Worm (Caenorhabditis elegans): ENCODE measurements around the gene tps-1.

tps-1 gene

DNA sequence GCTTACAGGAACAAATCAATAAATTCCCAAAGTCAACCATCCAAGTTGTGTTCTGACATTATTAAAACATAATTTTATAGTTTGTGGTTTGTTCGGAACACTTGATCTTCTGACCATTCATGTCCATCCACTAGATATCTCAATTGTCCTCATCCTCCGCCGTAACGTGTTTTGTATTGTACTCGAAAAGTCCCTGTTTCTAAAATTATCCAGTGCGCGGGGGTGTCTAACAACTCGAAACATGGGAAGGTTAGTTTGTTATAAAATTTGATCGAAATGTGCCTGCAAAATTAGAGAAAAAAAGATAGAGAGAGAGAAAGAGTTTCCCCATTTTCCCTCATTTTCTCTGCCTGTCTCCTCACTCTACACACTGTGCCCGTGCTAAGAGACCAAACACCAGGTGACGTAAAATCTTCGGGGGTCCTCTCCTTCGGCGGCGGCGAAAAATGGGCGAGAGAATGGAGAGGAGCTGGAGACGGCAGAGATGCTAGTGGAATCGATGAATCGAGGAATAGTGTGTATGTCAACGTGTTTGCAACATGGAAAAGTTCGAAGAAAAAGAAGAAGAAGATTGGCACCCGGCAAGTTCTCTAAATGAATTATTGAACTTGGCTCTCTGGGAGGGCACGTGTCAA, 31.3 kb upstream of the tps-1 start:
- TF ChIP-seq W03F9.2 (tag; optimal IDR thresholded peaks at IDR 0.05) = no peak
- TF ChIP-seq him-1 (tag; optimal IDR thresholded peaks at IDR 0.05) = peak; percentile 27

- no peak for TF ChIP-seq dao-5 (tag; optimal IDR thresholded peaks at IDR 0.05)
- TF ChIP-seq W03F9.2 (tag; optimal IDR thresholded peaks at IDR 0.05) = no peak
Measured at ce11 chrX:17504447-17504846, 30.1 kb upstream of the tps-1 start.

ce11 chrX:17502246-17502645, 27.9 kb upstream of the tps-1 start:
- TF ChIP-seq W03F9.2 (tag; optimal IDR thresholded peaks at IDR 0.05) (no peak), dao-5 (tag; optimal IDR thresholded peaks at IDR 0.05) (no peak), him-1 (tag; optimal IDR thresholded peaks at IDR 0.05) (no peak)

DNA sequence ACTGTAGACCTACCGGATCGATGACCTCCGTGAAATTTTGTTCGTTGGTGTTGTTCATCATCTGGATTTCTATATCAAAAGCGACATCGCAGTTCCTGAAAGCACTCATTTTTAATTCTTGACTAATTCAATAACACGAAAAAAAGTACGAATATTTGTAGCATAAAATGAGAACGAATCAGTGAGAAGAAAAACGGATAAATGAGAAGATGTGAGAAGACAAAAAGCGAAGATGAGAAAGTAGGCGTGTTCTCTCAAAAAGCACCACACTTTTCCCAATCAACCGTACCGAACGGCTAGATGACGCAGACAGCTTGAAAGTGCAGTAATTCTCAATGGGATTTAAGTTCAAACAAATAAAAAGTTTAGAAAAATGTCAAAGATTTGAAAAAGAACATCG, 12.4 kb upstream of the tps-1 start, which contains the start of gene npr-24:
Gene npr-24, minus strand, starts transcription at position 101 of the 400 bp plus-strand sequence.
- no peak for TF ChIP-seq him-1 (tag; optimal IDR thresholded peaks at IDR 0.05)
- no peak for TF ChIP-seq dao-5 (tag; optimal IDR thresholded peaks at IDR 0.05)
- no peak for TF ChIP-seq W03F9.2 (tag; optimal IDR thresholded peaks at IDR 0.05)

DNA sequence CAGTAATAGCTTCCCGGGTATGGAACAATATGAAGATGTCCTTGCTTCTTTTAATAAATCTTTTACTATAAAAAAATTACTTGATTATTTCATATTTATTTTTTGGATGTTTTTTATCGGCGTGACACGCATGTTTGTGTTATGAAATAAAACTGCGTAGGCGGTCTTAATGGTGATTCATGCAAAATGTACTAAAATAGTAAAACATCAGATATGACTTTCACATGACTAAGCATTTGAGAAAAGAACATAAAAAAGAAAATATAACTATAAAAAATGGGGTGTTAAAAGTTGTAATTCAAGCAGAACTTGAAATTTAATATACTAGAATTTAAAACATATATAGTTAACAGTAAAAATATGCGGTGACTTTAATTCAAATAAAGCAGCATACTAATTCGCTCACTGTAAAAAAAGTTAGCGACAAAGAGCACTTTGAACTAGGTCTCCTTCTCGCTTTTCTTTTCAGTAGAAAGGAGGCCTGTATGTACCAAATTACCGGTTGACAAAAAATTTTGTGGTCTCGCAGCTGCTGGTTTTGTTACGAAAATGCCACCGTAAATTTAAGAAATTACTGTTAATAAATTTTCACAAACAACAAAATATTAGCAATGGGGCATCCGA, 7.7 kb upstream of the tps-1 start:
- TF ChIP-seq W03F9.2 (tag; optimal IDR thresholded peaks at IDR 0.05) (no peak), dao-5 (tag; optimal IDR thresholded peaks at IDR 0.05) (no peak), him-1 (tag; optimal IDR thresholded peaks at IDR 0.05) (no peak)

- no peak for TF ChIP-seq dao-5 (tag; optimal IDR thresholded peaks at IDR 0.05)
- peak; percentile 96 for TF ChIP-seq him-1 (tag; optimal IDR thresholded peaks at IDR 0.05)
Measured at ce11 chrX:17479694-17480574, 5.6 kb upstream of the tps-1 start.

- TF ChIP-seq W03F9.2 (tag; optimal IDR thresholded peaks at IDR 0.05) (no peak), him-1 (tag; optimal IDR thresholded peaks at IDR 0.05) (no peak), dao-5 (tag; optimal IDR thresholded peaks at IDR 0.05) (no peak)
Measured at ce11 chrX:17478677-17479076, 4.3 kb upstream of the tps-1 start.

ce11 chrX:17475974-17476373, 1.6 kb upstream of the tps-1 start:
- TF ChIP-seq dao-5 (tag; optimal IDR thresholded peaks at IDR 0.05) = no peak
- no peak for TF ChIP-seq W03F9.2 (tag; optimal IDR thresholded peaks at IDR 0.05)
- no peak for TF ChIP-seq him-1 (tag; optimal IDR thresholded peaks at IDR 0.05)

- TF ChIP-seq him-1 (tag; optimal IDR thresholded peaks at IDR 0.05) = no peak
- no peak for TF ChIP-seq W03F9.2 (tag; optimal IDR thresholded peaks at IDR 0.05)
- TF ChIP-seq dao-5 (tag; optimal IDR thresholded peaks at IDR 0.05) = no peak
Measured at ce11 chrX:17472917-17473316, 1.4 kb downstream of the tps-1 start.

DNA sequence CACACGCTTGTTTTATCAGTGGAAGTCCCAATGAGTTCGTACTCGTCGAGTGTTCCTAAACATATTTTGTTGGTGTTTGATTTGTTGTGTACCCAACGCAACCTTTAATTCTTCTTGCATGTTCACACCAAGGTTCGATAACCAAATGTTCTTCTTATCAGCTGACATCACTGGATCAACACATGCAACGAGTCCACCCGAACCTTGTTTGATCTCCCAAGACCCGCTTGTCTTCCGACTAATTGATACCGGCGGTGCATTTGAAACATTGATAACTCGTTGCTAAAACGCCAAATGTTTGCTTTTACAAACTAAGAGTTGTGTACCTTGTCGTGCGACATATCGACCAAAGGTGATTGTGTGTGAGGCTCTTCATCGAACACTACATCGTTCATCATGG, 2.6 kb downstream of the tps-1 start:
- no peak for TF ChIP-seq dao-5 (tag; optimal IDR thresholded peaks at IDR 0.05)
- no peak for TF ChIP-seq him-1 (tag; optimal IDR thresholded peaks at IDR 0.05)
- no peak for TF ChIP-seq W03F9.2 (tag; optimal IDR thresholded peaks at IDR 0.05)

- no peak for TF ChIP-seq W03F9.2 (tag; optimal IDR thresholded peaks at IDR 0.05)
- TF ChIP-seq him-1 (tag; optimal IDR thresholded peaks at IDR 0.05) = no peak
- TF ChIP-seq dao-5 (tag; optimal IDR thresholded peaks at IDR 0.05) = no peak
Measured at ce11 chrX:17468483-17468882, 5.9 kb downstream of the tps-1 start.

DNA sequence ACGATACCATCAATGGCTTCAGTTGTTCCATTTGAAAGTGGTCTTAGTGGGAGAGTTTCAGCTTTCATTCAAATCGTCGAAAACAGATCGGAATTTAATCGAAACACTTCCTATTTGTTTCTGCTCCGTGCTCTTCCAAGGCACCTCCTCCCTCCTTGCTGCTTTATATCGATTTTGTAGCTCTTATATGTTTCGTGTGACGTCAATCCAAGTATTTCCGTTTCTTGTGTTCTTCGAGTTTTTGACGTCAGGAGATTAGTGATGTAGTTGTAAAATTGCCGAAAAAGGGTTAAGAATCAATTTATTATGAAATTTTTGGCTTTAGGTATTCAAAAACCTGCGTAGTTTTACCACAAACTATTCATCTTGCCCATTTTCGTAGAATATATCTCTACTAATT, 7.7 kb downstream of the tps-1 start, which contains the start of gene ZK54.3:
Gene ZK54.3, minus strand, starts transcription at position 391 of the 400 bp plus-strand sequence.
- TF ChIP-seq dao-5 (tag; optimal IDR thresholded peaks at IDR 0.05) (no peak), W03F9.2 (tag; optimal IDR thresholded peaks at IDR 0.05) (no peak), him-1 (tag; optimal IDR thresholded peaks at IDR 0.05) (peak; percentile 29)

ce11 chrX:17464801-17465200, 9.5 kb downstream of the tps-1 start, which contains the start of gene slc-17.1:
TSS of gene slc-17.1 (minus strand) at chrX:17464901.
- TF ChIP-seq him-1 (tag; optimal IDR thresholded peaks at IDR 0.05) = no peak
- TF ChIP-seq W03F9.2 (tag; optimal IDR thresholded peaks at IDR 0.05) = no peak
- no peak for TF ChIP-seq dao-5 (tag; optimal IDR thresholded peaks at IDR 0.05)

DNA sequence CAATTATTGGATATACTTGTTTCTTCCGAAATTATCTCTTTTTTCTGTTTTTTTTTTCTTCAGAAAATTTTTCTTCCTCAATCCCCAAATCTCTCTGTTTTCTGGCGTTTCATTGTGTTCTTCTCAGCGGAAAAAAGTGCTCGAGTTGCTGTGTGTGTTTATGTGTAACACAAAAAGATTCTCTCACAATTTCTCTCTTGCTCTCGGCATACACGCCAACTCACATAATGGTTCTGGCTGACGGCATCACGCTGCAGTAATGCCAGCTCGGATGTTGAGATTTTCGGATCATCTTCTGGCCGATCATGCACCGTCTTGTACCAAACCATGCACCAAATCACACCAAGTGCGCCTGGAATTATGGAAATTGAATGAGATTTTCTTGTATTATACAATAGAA, 12.4 kb downstream of the tps-1 start:
- TF ChIP-seq W03F9.2 (tag; optimal IDR thresholded peaks at IDR 0.05) (no peak), him-1 (tag; optimal IDR thresholded peaks at IDR 0.05) (no peak), dao-5 (tag; optimal IDR thresholded peaks at IDR 0.05) (no peak)

Data from whole organism, L4/young adult.